Fruit fly (Drosophila melanogaster) whole organism, embryonic: ENCODE data around the gene CG13862.

Experiments used
- BEAF-32 ChIP-seq: fragments of 200-800 bp; sonication (Bioruptor generic); optimal IDR thresholded peaks from 3 replicates; lab custom pipeline; 2017; ENCODE audit warnings: missing biosample characterization, missing genetic modification characterization, mild to moderate bottlenecking, moderate library complexity, missing genetic modification reagents
- CG14441 ChIP-seq: fragments of 200-800 bp; sonication (Bioruptor generic); IDR thresholded peaks from 2 replicates; pipeline ENCODE4 v1.3.6; 2022; ENCODE audit warnings: missing biosample characterization, missing genetic modification characterization
- CG6654 ChIP-seq: fragments of 200-800 bp; sonication (Bioruptor generic); optimal IDR thresholded peaks from 2 replicates; lab custom pipeline; 2017; ENCODE audit warnings: missing biosample characterization, mild to moderate bottlenecking, missing genetic modification characterization
- Dref ChIP-seq: fragments of 200-800 bp; sonication (Bioruptor generic); IDR thresholded peaks from 2 replicates; pipeline ENCODE4 v1.3.6; 2022; ENCODE audit warnings: missing biosample characterization, missing genetic modification characterization
- cg ChIP-seq: fragments of 200-800 bp; sonication (Bioruptor generic); optimal IDR thresholded peaks from 3 replicates; lab custom pipeline; 2019; ENCODE audit warnings: missing biosample characterization, mild to moderate bottlenecking, missing genetic modification characterization, moderate library complexity
- dysf ChIP-seq: fragments of 200-800 bp; sonication (Bioruptor generic); IDR thresholded peaks from 3 replicates; pipeline ENCODE4 v1.3.6; 2022; ENCODE audit warnings: missing biosample characterization, missing genetic modification characterization
- fd3F ChIP-seq: fragments of 200-800 bp; sonication (Bioruptor generic); optimal IDR thresholded peaks from 2 replicates; lab custom pipeline; 2018; ENCODE audit warnings: missing biosample characterization, mild to moderate bottlenecking, missing genetic modification characterization, moderate library complexity
- gsb-n ChIP-seq: fragments of 200-800 bp; sonication (Bioruptor generic); optimal IDR thresholded peaks from 3 replicates; lab custom pipeline; 2018; ENCODE audit warnings: missing biosample characterization, mild to moderate bottlenecking, missing genetic modification characterization
- stwl ChIP-seq: fragments of 200-800 bp; sonication (Bioruptor generic); optimal IDR thresholded peaks from 3 replicates; lab custom pipeline; 2018; ENCODE audit warnings: missing biosample characterization, mild to moderate bottlenecking, missing genetic modification characterization, moderate library complexity

dm6 chr3R:22367126-22368076, 35.6 kb downstream of the CG13862 start, which contains the start of the genes Polr3F and PyK:
- TF ChIP-seq CG14441 (GFP tag; lab: Robert Waterston, UW) (peak; percentile 36; the same call in 1 of the 2 replicates), BEAF-32 (peak; percentile 50), stwl (tag; lab: Kevin White, UChicago) (peak; percentile 55), dysf (GFP tag; lab: Robert Waterston, UW) (no peak), fd3F (GFP tag; lab: Kevin White, UChicago) (no peak), CG6654 (GFP tag; lab: Kevin White, UChicago) (no peak), gsb-n (tag; lab: Kevin White, UChicago) (peak; percentile 13), Dref (GFP tag; lab: Robert Waterston, UW) (no peak), cg (GFP tag; lab: Kevin White, UChicago) (peak; percentile 25)
